Fruit fly (Drosophila melanogaster): ENCODE data around the gene CG18269.

Gene CG18269

DNA sequence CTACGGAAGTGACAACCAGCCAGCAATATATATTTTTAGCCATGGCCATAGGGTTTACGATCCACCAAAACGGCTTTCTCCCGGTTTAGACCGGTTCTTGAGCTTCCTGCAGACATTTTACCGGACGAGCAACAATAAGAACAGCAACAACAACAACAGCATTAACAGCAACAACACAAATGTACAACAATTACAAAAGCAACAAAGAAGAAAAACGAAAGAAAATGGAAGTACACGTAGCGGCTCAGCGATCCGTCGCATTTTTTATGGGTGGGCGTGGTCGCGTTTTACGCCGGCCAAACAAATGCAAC lies 5.5 kb upstream of the CG18269 start:
- TF ChIP-seq gl (tag; optimal IDR thresholded peaks at IDR 0.05) (peak; percentile 5), CG13204 (GFP tag; optimal IDR thresholded peaks at IDR 0.05) (peak; percentile 25), CG8301 (tag; optimal IDR thresholded peaks at IDR 0.05) (no peak)

DNA sequence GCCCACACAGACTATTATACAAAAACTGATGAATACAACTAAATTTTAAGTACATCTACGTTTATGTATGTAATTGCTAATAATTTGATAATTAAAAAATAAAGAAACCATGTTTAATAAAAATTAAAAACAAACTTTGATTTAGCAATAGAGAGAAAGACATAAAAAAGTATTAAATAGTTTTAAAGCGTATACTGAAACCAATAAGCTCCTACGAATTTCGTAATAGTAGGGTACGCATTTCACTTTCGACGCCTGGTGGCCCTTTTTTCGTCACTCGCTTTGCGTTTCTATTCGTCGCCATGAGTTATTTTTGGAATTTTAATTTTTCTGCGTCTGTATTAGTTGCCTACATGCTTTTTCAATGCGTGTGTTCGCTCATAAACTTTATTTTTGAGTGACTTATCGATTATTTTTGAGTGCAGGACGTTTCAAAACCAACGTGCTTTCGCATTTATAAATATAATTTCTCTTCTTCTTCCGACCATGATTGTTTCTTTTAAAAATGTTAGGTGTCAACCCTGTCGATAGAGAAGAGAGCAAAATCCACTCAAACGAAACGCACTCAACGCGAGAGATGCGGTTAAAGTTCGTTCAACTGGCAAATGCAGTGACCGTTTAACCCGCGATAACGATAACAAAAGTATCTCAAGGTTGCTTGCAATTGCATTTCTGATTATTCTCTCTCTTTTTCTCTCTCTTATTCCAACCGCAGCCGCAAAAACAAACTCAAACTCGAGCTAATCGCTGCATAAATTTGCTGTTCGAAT lies 4.9 kb upstream of the CG18269 start, which contains the start of gene Oscillin:
Gene Oscillin, plus strand, starts transcription at position 569 of the 770 bp plus-strand sequence.
- TF ChIP-seq CG13204 (GFP tag; optimal IDR thresholded peaks at IDR 0.05) (no peak), gl (tag; optimal IDR thresholded peaks at IDR 0.05) (no peak), Ets98B (GFP tag; IDR thresholded peaks at IDR 0.05) (0 out of 2 replicates have a peak, but pooled peaks have one; percentile 34), Pif1B (GFP tag; optimal IDR thresholded peaks at IDR 0.05) (peak; percentile 73), CG8301 (tag; optimal IDR thresholded peaks at IDR 0.05) (peak; percentile 77), CG14655 (GFP tag; optimal IDR thresholded peaks at IDR 0.05) (peak; percentile 89), CG15710 (tag; optimal IDR thresholded peaks at IDR 0.05) (peak; percentile 29), D1 (tag; optimal IDR thresholded peaks at IDR 0.05) (no peak), rn (GFP tag; IDR thresholded peaks at IDR 0.05) (peak; percentile 55; the same call in 1 of the 2 replicates), CG34367 (tag; optimal IDR thresholded peaks at IDR 0.05) (peak; percentile 4), CG12605 (GFP tag; IDR thresholded peaks at IDR 0.05) (peak; percentile 75), CG8159 (tag; optimal IDR thresholded peaks at IDR 0.05) (peak; percentile 85), CG17806 (tag; optimal IDR thresholded peaks at IDR 0.05) (peak; percentile 76), Snoo (tag; optimal IDR thresholded peaks at IDR 0.05) (peak; percentile 65), CG10348 (GFP tag; IDR thresholded peaks at IDR 0.05) (no peak), CG9948 (tag; optimal IDR thresholded peaks at IDR 0.05) (peak; percentile 56), EcR (GFP tag; optimal IDR thresholded peaks at IDR 0.05) (peak; percentile 100), CG32121 (GFP tag; IDR thresholded peaks at IDR 0.05) (peak; percentile 79), CG4496 (GFP tag; IDR thresholded peaks at IDR 0.05) (peak; percentile 46; the same call in 1 of the 3 replicates), Pif1A (GFP tag; optimal IDR thresholded peaks at IDR 0.05) (peak; percentile 67), fd96Ca (GFP tag; IDR thresholded peaks at IDR 0.05) (peak; percentile 61)

DNA sequence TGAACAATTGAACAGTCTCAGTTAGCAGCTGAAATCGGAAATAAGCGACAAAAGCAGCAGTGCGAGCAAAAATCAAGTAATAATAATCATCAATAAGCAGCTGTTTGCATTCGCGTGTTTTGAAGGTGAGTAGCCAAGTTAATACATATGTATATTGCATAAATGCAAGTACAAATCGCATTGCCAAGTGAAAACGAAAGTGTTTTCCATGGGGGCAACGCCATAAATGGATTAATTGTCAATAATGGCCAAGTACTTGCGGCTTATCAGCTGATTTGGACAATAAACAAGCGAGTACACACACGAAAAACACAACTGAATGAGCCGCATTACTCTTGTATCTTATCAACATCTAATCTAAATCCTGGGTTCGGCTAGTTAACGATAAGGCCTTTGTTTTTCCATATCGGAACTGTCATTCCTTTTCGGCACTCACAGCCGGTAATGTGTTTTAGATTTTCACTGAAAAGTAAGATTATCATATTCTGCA lies 4.3 kb upstream of the CG18269 start:
- no peak for TF ChIP-seq CG14655 (GFP tag; optimal IDR thresholded peaks at IDR 0.05)
- TF ChIP-seq CG15710 (tag; optimal IDR thresholded peaks at IDR 0.05): no peak
- no peak for TF ChIP-seq Pif1A (GFP tag; optimal IDR thresholded peaks at IDR 0.05)
- no peak for TF ChIP-seq CG32121 (GFP tag; IDR thresholded peaks at IDR 0.05)
- TF ChIP-seq CG12605 (GFP tag; IDR thresholded peaks at IDR 0.05): no peak
- no peak for TF ChIP-seq CG4496 (GFP tag; IDR thresholded peaks at IDR 0.05)
- no peak for TF ChIP-seq EcR (GFP tag; optimal IDR thresholded peaks at IDR 0.05)
- TF ChIP-seq Ets98B (GFP tag; IDR thresholded peaks at IDR 0.05): no peak
- no peak for TF ChIP-seq Pif1B (GFP tag; optimal IDR thresholded peaks at IDR 0.05)
- no peak for TF ChIP-seq gl (tag; optimal IDR thresholded peaks at IDR 0.05)
- no peak for TF ChIP-seq CG17806 (tag; optimal IDR thresholded peaks at IDR 0.05)
- no peak for TF ChIP-seq CG10348 (GFP tag; IDR thresholded peaks at IDR 0.05)
- TF ChIP-seq rn (GFP tag; IDR thresholded peaks at IDR 0.05): no peak
- no peak for TF ChIP-seq CG8159 (tag; optimal IDR thresholded peaks at IDR 0.05)
- TF ChIP-seq fd96Ca (GFP tag; IDR thresholded peaks at IDR 0.05): no peak
- no peak for TF ChIP-seq CG34367 (tag; optimal IDR thresholded peaks at IDR 0.05)

DNA sequence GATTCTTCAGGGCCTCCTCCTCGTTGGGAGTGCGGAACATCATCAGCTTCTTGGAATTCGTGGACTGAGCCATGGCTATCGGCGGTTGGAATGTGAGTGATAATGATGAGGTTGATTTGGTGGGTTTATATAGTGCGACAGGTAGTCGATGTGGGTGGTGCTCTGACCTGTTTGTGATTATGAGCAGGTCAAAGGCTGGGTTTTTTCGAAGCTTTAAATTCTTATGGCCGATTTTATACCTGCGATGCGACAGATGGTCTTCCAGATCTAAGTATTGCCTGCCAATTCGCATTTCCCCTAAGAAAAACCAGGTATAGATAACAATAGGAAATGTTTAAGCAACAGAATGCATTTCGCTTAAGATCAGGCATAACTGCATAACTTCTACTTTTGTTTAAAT lies 903 bp upstream of the CG18269 start, which contains the start of gene CG14014:
Gene CG14014, minus strand, starts transcription at position 101 of the 400 bp plus-strand sequence.
- TF ChIP-seq Pif1B (GFP tag; optimal IDR thresholded peaks at IDR 0.05): no peak
- TF ChIP-seq CG10348 (GFP tag; IDR thresholded peaks at IDR 0.05): no peak
- TF ChIP-seq gl (tag; optimal IDR thresholded peaks at IDR 0.05): no peak
- TF ChIP-seq CG13204 (GFP tag; optimal IDR thresholded peaks at IDR 0.05): no peak
- no peak for TF ChIP-seq Ets98B (GFP tag; IDR thresholded peaks at IDR 0.05)
- TF ChIP-seq D1 (tag; optimal IDR thresholded peaks at IDR 0.05): no peak
- no peak for TF ChIP-seq EcR (GFP tag; optimal IDR thresholded peaks at IDR 0.05)
- TF ChIP-seq CG34367 (tag; optimal IDR thresholded peaks at IDR 0.05): no peak
- no peak for TF ChIP-seq CG15710 (tag; optimal IDR thresholded peaks at IDR 0.05)
- TF ChIP-seq fd96Ca (GFP tag; IDR thresholded peaks at IDR 0.05): no peak
- no peak for TF ChIP-seq CG8159 (tag; optimal IDR thresholded peaks at IDR 0.05)
- TF ChIP-seq CG14655 (GFP tag; optimal IDR thresholded peaks at IDR 0.05): no peak
- TF ChIP-seq CG9948 (tag; optimal IDR thresholded peaks at IDR 0.05): no peak
- no peak for TF ChIP-seq Snoo (tag; optimal IDR thresholded peaks at IDR 0.05)

DNA sequence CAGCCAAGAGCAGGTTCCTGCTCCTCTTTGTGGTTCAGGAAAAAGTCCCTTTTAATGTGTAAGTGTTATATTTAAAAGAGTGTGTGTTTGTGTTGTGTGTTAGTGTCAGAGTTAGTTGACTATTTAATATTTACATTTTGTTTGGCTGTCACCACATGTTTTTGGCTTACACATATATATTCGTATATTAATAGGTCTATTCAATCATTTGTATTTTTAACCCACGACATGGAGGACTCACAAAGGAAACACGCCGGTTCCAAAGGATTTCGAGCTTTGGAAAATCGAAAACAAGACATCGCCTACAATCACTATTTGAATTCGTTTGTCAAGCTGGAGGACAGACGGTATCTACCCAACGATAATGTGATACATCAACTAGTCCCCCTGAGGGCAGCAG lies 2.1 kb downstream of the CG18269 start, which contains the start of the genes CG14013 and CG14017:
Gene CG14013, minus strand, starts transcription at position 101 of the 400 bp plus-strand sequence.
Gene CG14017, plus strand, starts transcription at position 148 of the 400 bp plus-strand sequence.
- no peak for TF ChIP-seq Snoo (tag; optimal IDR thresholded peaks at IDR 0.05)
- TF ChIP-seq D1 (tag; optimal IDR thresholded peaks at IDR 0.05): no peak
- TF ChIP-seq CG8301 (tag; optimal IDR thresholded peaks at IDR 0.05): no peak
- no peak for TF ChIP-seq EcR (GFP tag; optimal IDR thresholded peaks at IDR 0.05)
- no peak for TF ChIP-seq CG14655 (GFP tag; optimal IDR thresholded peaks at IDR 0.05)
- TF ChIP-seq CG10348 (GFP tag; IDR thresholded peaks at IDR 0.05): no peak
- TF ChIP-seq CG13204 (GFP tag; optimal IDR thresholded peaks at IDR 0.05): no peak
- no peak for TF ChIP-seq Pif1A (GFP tag; optimal IDR thresholded peaks at IDR 0.05)
- TF ChIP-seq CG34367 (tag; optimal IDR thresholded peaks at IDR 0.05): no peak
- no peak for TF ChIP-seq fd96Ca (GFP tag; IDR thresholded peaks at IDR 0.05)
- no peak for TF ChIP-seq gl (tag; optimal IDR thresholded peaks at IDR 0.05)
- no peak for TF ChIP-seq Ets98B (GFP tag; IDR thresholded peaks at IDR 0.05)
- TF ChIP-seq CG9948 (tag; optimal IDR thresholded peaks at IDR 0.05): no peak
- TF ChIP-seq CG12605 (GFP tag; IDR thresholded peaks at IDR 0.05): no peak
- TF ChIP-seq CG8159 (tag; optimal IDR thresholded peaks at IDR 0.05): no peak
- TF ChIP-seq CG4496 (GFP tag; IDR thresholded peaks at IDR 0.05): no peak
- TF ChIP-seq CG17806 (tag; optimal IDR thresholded peaks at IDR 0.05): no peak

Data from whole organism, pupa.